Worm (Caenorhabditis elegans) whole organism, mixed stage, embryonic: ENCODE measurements around the gene srd-12.

Experiments used
- M03D4.4 ChIP-seq: sonication (generic microtip); optimal IDR thresholded peaks from 2 replicates; lab custom pipeline; 2017; ENCODE audit warnings: mild to moderate bottlenecking, missing genetic modification characterization, missing compliant biosample characterization
- bed-3 ChIP-seq: fragments of 200-800 bp; sonication (Bioruptor generic); optimal IDR thresholded peaks from 3 replicates; lab custom pipeline; 2018; ENCODE audit warnings: mild to moderate bottlenecking, missing genetic modification characterization, moderate library complexity, missing compliant biosample characterization
- blmp-1 ChIP-seq: fragments of 150-350 bp; optimal IDR thresholded peaks from 2 replicates; lab custom pipeline; 2014; ENCODE audit warnings: missing biosample characterization, missing genetic modification characterization
- ceh-83 ChIP-seq: fragments of 200-800 bp; sonication (Bioruptor generic); optimal IDR thresholded peaks from 2 replicates; lab custom pipeline; 2018; ENCODE audit warnings: mild to moderate bottlenecking, missing genetic modification characterization, missing compliant biosample characterization
- cnd-1 ChIP-seq: fragments of 200-800 bp; sonication (Bioruptor generic); optimal IDR thresholded peaks from 2 replicates; lab custom pipeline; 2018; ENCODE audit warnings: mild to moderate bottlenecking, missing genetic modification characterization, missing compliant biosample characterization
- elt-3 ChIP-seq: fragments of 150-350 bp; optimal IDR thresholded peaks from 2 replicates; lab custom pipeline; 2014; ENCODE audit warnings: missing biosample characterization, missing genetic modification characterization
- ham-2 ChIP-seq: fragments of 200-800 bp; sonication (Bioruptor generic); optimal IDR thresholded peaks from 2 replicates; lab custom pipeline; 2018; ENCODE audit warnings: mild to moderate bottlenecking, missing genetic modification characterization, missing compliant biosample characterization
- mab-5 ChIP-seq: fragments of 150-350 bp; optimal IDR thresholded peaks from 2 replicates; lab custom pipeline; 2014; ENCODE audit warnings: missing biosample characterization, missing genetic modification characterization
- mep-1 ChIP-seq: fragments of 150-350 bp; optimal IDR thresholded peaks from 2 replicates; lab custom pipeline; 2017; ENCODE audit warnings: missing biosample characterization, missing genetic modification reagents, missing genetic modification characterization, inconsistent platforms
- nhr-12 ChIP-seq: fragments of 150-350 bp; optimal IDR thresholded peaks from 2 replicates; lab custom pipeline; 2014; ENCODE audit warnings: missing biosample characterization, missing genetic modification characterization
- nhr-237 ChIP-seq: fragments of 150-350 bp; optimal IDR thresholded peaks from 2 replicates; lab custom pipeline; 2014; ENCODE audit warnings: missing biosample characterization, missing genetic modification characterization
- nhr-76 ChIP-seq: sonication (generic microtip); optimal IDR thresholded peaks from 2 replicates; lab custom pipeline; 2017; ENCODE audit warnings: missing biosample characterization, missing genetic modification characterization
- pha-4 ChIP-seq: fragments of 150-350 bp; optimal IDR thresholded peaks from 2 replicates; lab custom pipeline; 2018; ENCODE audit warnings: missing biosample characterization, missing genetic modification reagents, missing genetic modification characterization
- unc-62 ChIP-seq: fragments of 150-350 bp; optimal IDR thresholded peaks from 2 replicates; lab custom pipeline; 2014; ENCODE audit warnings: missing biosample characterization, missing genetic modification reagents, missing genetic modification characterization

- peak; percentile 97 for TF ChIP-seq pha-4 (tag; lab: Kevin White, UChicago)
- TF ChIP-seq nhr-12 = no peak
- no peak for TF ChIP-seq blmp-1 (tag; lab: Kevin White, UChicago)
- no peak for TF ChIP-seq ceh-83 (GFP tag; lab: Kevin White, UChicago)
- peak; percentile 43 for TF ChIP-seq unc-62 (GFP tag; lab: Kevin White, UChicago)
- TF ChIP-seq M03D4.4 (tag; lab: Kevin White, UChicago) = no peak
- no peak for TF ChIP-seq cnd-1 (tag; lab: Kevin White, UChicago)
- no peak for TF ChIP-seq nhr-76 (tag; lab: Kevin White, UChicago)
- TF ChIP-seq elt-3 = no peak
- no peak for TF ChIP-seq nhr-237
- TF ChIP-seq mep-1 = peak; percentile 27
- TF ChIP-seq mab-5 (tag; lab: Kevin White, UChicago) = no peak
- peak; percentile 54 for TF ChIP-seq ham-2 (GFP tag; lab: Kevin White, UChicago)
- no peak for TF ChIP-seq bed-3
Observed at ce11 chrIV:5600316-5600715, 29.7 kb downstream of the srd-12 start.
